Fruit fly (Drosophila melanogaster) whole organism, embryonic: ENCODE data around the gene Mlc1.

Experiments
- Asciz ChIP-seq: fragments of 200-800 bp; sonication (Bioruptor generic); optimal IDR thresholded peaks from 2 replicates; lab custom pipeline; 2017; ENCODE audit warnings: missing biosample characterization, mild to moderate bottlenecking, missing genetic modification characterization, missing genetic modification reagents
- Atf-2 ChIP-seq: fragments of 200-800 bp; sonication (Bioruptor generic); optimal IDR thresholded peaks from 2 replicates; lab custom pipeline; 2016; ENCODE audit warnings: missing biosample characterization, missing genetic modification characterization
- Atf3 ChIP-seq: fragments of 200-800 bp; sonication (Bioruptor generic); optimal IDR thresholded peaks from 3 replicates; lab custom pipeline; 2016; ENCODE audit warnings: missing biosample characterization, missing genetic modification characterization
- CG10147 ChIP-seq: fragments of 200-800 bp; sonication (Bioruptor generic); optimal IDR thresholded peaks from 2 replicates; lab custom pipeline; 2019; ENCODE audit warnings: missing biosample characterization, mild to moderate bottlenecking, missing genetic modification characterization, moderate library complexity
- CG11085 ChIP-seq: fragments of 200-800 bp; sonication (Bioruptor generic); IDR thresholded peaks from 2 replicates; pipeline ENCODE4 v1.3.6; 2022; ENCODE audit warnings: missing biosample characterization, missing genetic modification characterization
- CG11504 ChIP-seq: fragments of 200-800 bp; sonication (Bioruptor generic); optimal IDR thresholded peaks from 3 replicates; lab custom pipeline; 2019; ENCODE audit warnings: missing biosample characterization, mild to moderate bottlenecking, missing genetic modification characterization, moderate library complexity
- CG12219 ChIP-seq: fragments of 200-800 bp; sonication (Bioruptor generic); optimal IDR thresholded peaks from 3 replicates; lab custom pipeline; 2018; ENCODE audit warnings: missing biosample characterization, mild to moderate bottlenecking, missing genetic modification characterization
- CG12744 ChIP-seq: fragments of 200-800 bp; sonication (Bioruptor generic); optimal IDR thresholded peaks from 2 replicates; lab custom pipeline; 2016; ENCODE audit warnings: missing biosample characterization, missing genetic modification characterization
- CG13296 ChIP-seq: fragments of 200-800 bp; sonication (Bioruptor generic); optimal IDR thresholded peaks from 3 replicates; lab custom pipeline; 2018; ENCODE audit warnings: missing biosample characterization, mild to moderate bottlenecking, missing genetic modification characterization
- CG13624 ChIP-seq: fragments of 200-800 bp; sonication (Bioruptor generic); optimal IDR thresholded peaks from 2 replicates; lab custom pipeline; 2016; ENCODE audit warnings: missing biosample characterization, missing genetic modification characterization
- CG18011 ChIP-seq: fragments of 200-800 bp; sonication (Bioruptor generic); optimal IDR thresholded peaks from 2 replicates; lab custom pipeline; 2017; ENCODE audit warnings: missing biosample characterization, missing genetic modification characterization, mild to moderate bottlenecking, moderate library complexity, missing genotype
- CG2116 ChIP-seq: fragments of 200-800 bp; sonication (Bioruptor generic); optimal IDR thresholded peaks from 3 replicates; lab custom pipeline; 2018; ENCODE audit warnings: missing biosample characterization, mild to moderate bottlenecking, missing genetic modification characterization
- CG31365 ChIP-seq: fragments of 200-800 bp; sonication (Bioruptor generic); optimal IDR thresholded peaks from 2 replicates; lab custom pipeline; 2018; ENCODE audit warnings: missing biosample characterization, mild to moderate bottlenecking, missing genetic modification characterization
- CG3847 ChIP-seq: fragments of 200-800 bp; sonication (Bioruptor generic); IDR thresholded peaks from 2 replicates; pipeline ENCODE4 v1.3.6; 2022; ENCODE audit warnings: missing biosample characterization, missing genetic modification characterization
- CG4707 ChIP-seq: fragments of 200-800 bp; sonication (Bioruptor generic); optimal IDR thresholded peaks from 2 replicates; lab custom pipeline; 2018; ENCODE audit warnings: missing biosample characterization, mild to moderate bottlenecking, missing genetic modification characterization, moderate library complexity
- CG6654 ChIP-seq: fragments of 200-800 bp; sonication (Bioruptor generic); optimal IDR thresholded peaks from 2 replicates; lab custom pipeline; 2017; ENCODE audit warnings: missing biosample characterization, mild to moderate bottlenecking, missing genetic modification characterization
- CG6689 ChIP-seq: fragments of 200-800 bp; sonication (Bioruptor generic); IDR thresholded peaks from 2 replicates; pipeline ENCODE4 v1.3.6; 2022; ENCODE audit warnings: missing biosample characterization, missing genetic modification characterization
- CG9437 ChIP-seq: fragments of 200-800 bp; sonication (Bioruptor generic); optimal IDR thresholded peaks from 2 replicates; lab custom pipeline; 2018; ENCODE audit warnings: missing biosample characterization, mild to moderate bottlenecking, missing genetic modification characterization
- Camta ChIP-seq: fragments of 200-800 bp; sonication (Bioruptor generic); optimal IDR thresholded peaks from 2 replicates; lab custom pipeline; 2016; ENCODE audit warnings: missing biosample characterization, missing genetic modification characterization
- Chrac-16 ChIP-seq: fragments of 200-800 bp; sonication (Bioruptor generic); optimal IDR thresholded peaks from 3 replicates; lab custom pipeline; 2016; ENCODE audit warnings: missing biosample characterization, missing genetic modification characterization
- CoRest ChIP-seq: fragments of 200-800 bp; sonication (Bioruptor generic); optimal IDR thresholded peaks from 3 replicates; lab custom pipeline; 2018; ENCODE audit warnings: missing biosample characterization, mild to moderate bottlenecking, missing genetic modification characterization, moderate library complexity
- CrebB ChIP-seq: fragments of 200-800 bp; sonication (Bioruptor generic); optimal IDR thresholded peaks from 3 replicates; lab custom pipeline; 2018; ENCODE audit warnings: missing biosample characterization, mild to moderate bottlenecking, missing genetic modification characterization
- D19A ChIP-seq: fragments of 200-800 bp; optimal IDR thresholded peaks from 3 replicates; lab custom pipeline; 2019; ENCODE audit warnings: missing biosample characterization, mild to moderate bottlenecking, missing genetic modification characterization, moderate library complexity
- Dip2 ChIP-seq: fragments of 200-800 bp; sonication (Bioruptor generic); IDR thresholded peaks from 2 replicates; pipeline ENCODE4 v1.3.6; 2022; ENCODE audit warnings: missing biosample characterization, missing genetic modification characterization
- Doc2 ChIP-seq: fragments of 200-800 bp; sonication (Bioruptor generic); IDR thresholded peaks from 2 replicates; pipeline ENCODE4 v1.3.6; 2022; ENCODE audit warnings: missing biosample characterization, missing genetic modification characterization
- Eip74EF ChIP-seq, 2 experiments: fragments of 200-800 bp in 1 of 2; fragments of >200 bp in 1 of 2; sonication (Bioruptor generic) in 1 of 2; optimal IDR thresholded peaks; 2 replicates each; lab custom pipeline; 2017 to 2019; ENCODE audit warnings: missing biosample characterization in 2 of 2, missing genetic modification characterization in 2 of 2, mild to moderate bottlenecking in 1 of 2, moderate library complexity in 1 of 2
- Elba2 ChIP-seq: fragments of 200-800 bp; sonication (Bioruptor generic); optimal IDR thresholded peaks from 3 replicates; lab custom pipeline; 2016; ENCODE audit warnings: missing biosample characterization, missing genetic modification characterization
- Ets65A ChIP-seq: fragments of 200-800 bp; sonication (Bioruptor generic); peaks from one replicate; lab custom pipeline; 2016; ENCODE audit warnings: missing biosample characterization, missing genetic modification characterization
- Kr ChIP-seq: fragments of 200-800 bp; sonication (Bioruptor generic); optimal IDR thresholded peaks from 2 replicates; lab custom pipeline; 2017; ENCODE audit warnings: missing biosample characterization, mild to moderate bottlenecking, missing genetic modification characterization
- Mes4 ChIP-seq: fragments of 200-800 bp; sonication (Bioruptor generic); optimal IDR thresholded peaks from 2 replicates; lab custom pipeline; 2016; ENCODE audit warnings: missing biosample characterization, missing genetic modification characterization
- NfI ChIP-seq: fragments of 200-800 bp; sonication (Bioruptor generic); optimal IDR thresholded peaks from 3 replicates; lab custom pipeline; 2018; ENCODE audit warnings: missing biosample characterization, mild to moderate bottlenecking, missing genetic modification characterization, moderate library complexity
- Opbp ChIP-seq: fragments of 200-800 bp; sonication (Bioruptor generic); IDR thresholded peaks from 3 replicates; pipeline ENCODE4 v1.3.6; 2022; ENCODE audit warnings: missing biosample characterization, missing genetic modification characterization; ENCODE audit not compliant: partially characterized antibody
- Sry-δ ChIP-seq: fragments of 200-800 bp; sonication (Bioruptor generic); optimal IDR thresholded peaks from 2 replicates; lab custom pipeline; 2016; ENCODE audit warnings: missing biosample characterization, missing genetic modification characterization
- abd-A ChIP-seq: fragments of 200-800 bp; sonication (Bioruptor generic); optimal IDR thresholded peaks from 3 replicates; lab custom pipeline; 2019; ENCODE audit warnings: missing biosample characterization, mild to moderate bottlenecking, missing genetic modification characterization, moderate library complexity
- ap ChIP-seq: fragments of 200-800 bp; sonication (Bioruptor generic); IDR thresholded peaks from 2 replicates; pipeline ENCODE4 v1.3.6; 2022; ENCODE audit warnings: missing biosample characterization, missing genetic modification characterization
- ara ChIP-seq: fragments of 200-800 bp; sonication (Bioruptor generic); IDR thresholded peaks from 2 replicates; pipeline ENCODE4 v1.3.6; 2022; ENCODE audit warnings: missing biosample characterization, missing genetic modification characterization
- bsh ChIP-seq, 2 experiments: fragments of 200-800 bp; sonication (Bioruptor generic); optimal IDR thresholded peaks; 2 replicates each; lab custom pipeline; 2017 to 2018; ENCODE audit warnings: mild to moderate bottlenecking in 2 of 2, missing biosample characterization in 2 of 2, missing genetic modification characterization in 2 of 2, moderate library complexity in 1 of 2
- caup ChIP-seq: fragments of 200-800 bp; sonication (Bioruptor generic); optimal IDR thresholded peaks from 3 replicates; lab custom pipeline; 2017; ENCODE audit warnings: missing biosample characterization, mild to moderate bottlenecking, missing genetic modification characterization, moderate library complexity; ENCODE audit not compliant: severe bottlenecking
- chinmo ChIP-seq: fragments of 200-800 bp; sonication (Bioruptor generic); IDR thresholded peaks from 4 replicates; pipeline ENCODE4 v1.3.6; 2022; ENCODE audit warnings: missing biosample characterization, missing genetic modification characterization; ENCODE audit not compliant: partially characterized antibody
- crol ChIP-seq: fragments of 200-800 bp; sonication (Bioruptor generic); IDR thresholded peaks from 2 replicates; pipeline ENCODE4 v1.3.6; 2022; ENCODE audit warnings: missing biosample characterization, missing genetic modification characterization
- dati ChIP-seq: fragments of 200-800 bp; sonication (Bioruptor generic); IDR thresholded peaks from 2 replicates; pipeline ENCODE4 v1.3.6; 2022; ENCODE audit warnings: missing biosample characterization, missing genetic modification characterization
- emc ChIP-seq: fragments of 200-800 bp; sonication (Bioruptor generic); optimal IDR thresholded peaks from 2 replicates; lab custom pipeline; 2016; ENCODE audit warnings: missing biosample characterization, missing genetic modification characterization
- eve ChIP-seq, 2 experiments: fragments of >200 bp; optimal IDR thresholded peaks; 2 replicates each; lab custom pipeline; 2017; ENCODE audit warnings: missing biosample characterization in 2 of 2, missing genetic modification characterization in 2 of 2
- fd3F ChIP-seq: fragments of 200-800 bp; sonication (Bioruptor generic); optimal IDR thresholded peaks from 2 replicates; lab custom pipeline; 2018; ENCODE audit warnings: missing biosample characterization, mild to moderate bottlenecking, missing genetic modification characterization, moderate library complexity
- fd96Cb ChIP-seq: fragments of 200-800 bp; sonication (Bioruptor generic); optimal IDR thresholded peaks from 2 replicates; lab custom pipeline; 2018; ENCODE audit warnings: missing biosample characterization, mild to moderate bottlenecking, missing genetic modification characterization, moderate library complexity
- fu2 ChIP-seq: fragments of 200-800 bp; sonication (Bioruptor generic); optimal IDR thresholded peaks from 2 replicates; lab custom pipeline; 2016; ENCODE audit warnings: missing biosample characterization, missing genetic modification characterization
- ham ChIP-seq: fragments of 200-800 bp; sonication (Bioruptor generic); IDR thresholded peaks from 2 replicates; pipeline ENCODE4 v1.3.6; 2022; ENCODE audit warnings: missing biosample characterization, missing genetic modification characterization
- row ChIP-seq: fragments of 200-800 bp; sonication (Bioruptor generic); IDR thresholded peaks from 3 replicates; pipeline ENCODE4 v1.3.6; 2022; ENCODE audit warnings: missing biosample characterization, missing genetic modification characterization
- schlank ChIP-seq: fragments of 200-800 bp; sonication (Bioruptor generic); optimal IDR thresholded peaks from 2 replicates; lab custom pipeline; 2018; ENCODE audit warnings: missing biosample characterization, mild to moderate bottlenecking, missing genetic modification characterization
- so ChIP-seq: fragments of 200-800 bp; sonication (Bioruptor generic); IDR thresholded peaks from 3 replicates; pipeline ENCODE4 v1.3.6; 2022; ENCODE audit warnings: missing biosample characterization, missing genetic modification characterization

Mlc1 gene

dm6 chr3R:27625911-27626310 lies 34.1 kb downstream of the Mlc1 start, which contains the start of gene CG5612:
Gene CG5612, minus strand, starts transcription at chr3R:27626011.
- no peak for TF ChIP-seq Atf-2 (GFP tag; lab: Kevin White, UChicago)
- TF ChIP-seq row: no peak
- no peak for TF ChIP-seq CG13624 (GFP tag; lab: Kevin White, UChicago)
- no peak for TF ChIP-seq CG13296 (GFP tag; lab: Kevin White, UChicago)
- TF ChIP-seq CG12744 (GFP tag; lab: Kevin White, UChicago): no peak
- TF ChIP-seq CG2116 (GFP tag; lab: Kevin White, UChicago): no peak
- no peak for TF ChIP-seq caup
- TF ChIP-seq CrebB (tag; lab: Kevin White, UChicago): no peak
- TF ChIP-seq Asciz: no peak
- no peak for TF ChIP-seq fd3F (GFP tag; lab: Kevin White, UChicago)
- TF ChIP-seq CG3847 (GFP tag; lab: Robert Waterston, UW): no peak
- no peak for TF ChIP-seq Sry-δ (GFP tag; lab: Kevin White, UChicago)
- TF ChIP-seq dati (GFP tag; lab: Robert Waterston, UW): no peak
- no peak for TF ChIP-seq ara (GFP tag; lab: Robert Waterston, UW)

- TF ChIP-seq Doc2 (GFP tag; lab: Robert Waterston, UW) (no peak), CG4707 (GFP tag; lab: Kevin White, UChicago) (no peak), CG9437 (no peak), Atf-2 (GFP tag; lab: Kevin White, UChicago) (no peak), D19A (tag; lab: Kevin White, UChicago) (peak; percentile 74), CG10147 (GFP tag; lab: Kevin White, UChicago) (no peak), CG12219 (GFP tag; lab: Kevin White, UChicago) (no peak), fu2 (GFP tag; lab: Kevin White, UChicago) (no peak), fd96Cb (no peak), CG6689 (GFP tag; lab: Robert Waterston, UW) (no peak), Elba2 (GFP tag; lab: Kevin White, UChicago) (no peak), Ets65A (GFP tag; lab: Kevin White, UChicago) (peak; percentile 65), Kr (GFP tag; lab: Kevin White, UChicago) (no peak), Opbp (no peak), ap (GFP tag; lab: Robert Waterston, UW) (no peak), NfI (GFP tag; lab: Kevin White, UChicago) (no peak), chinmo (GFP tag; lab: Robert Waterston, UW) (0 out of 4 replicates have a peak, but pooled peaks have one; percentile 19), ham (GFP tag; lab: Robert Waterston, UW) (no peak), so (GFP tag; lab: Robert Waterston, UW) (no peak), Mes4 (GFP tag; lab: Kevin White, UChicago) (no peak), bsh (GFP tag; optimal IDR thresholded peaks at IDR 0.05; lab: Kevin White, UChicago) (no peak), CG11504 (no peak), CoRest (no peak), crol (GFP tag; lab: Robert Waterston, UW) (peak; percentile 54), emc (GFP tag; lab: Kevin White, UChicago) (no peak), CG6654 (GFP tag; lab: Kevin White, UChicago) (no peak), CG18011 (GFP tag; lab: Kevin White, UChicago) (no peak), eve (GFP tag; optimal IDR thresholded peaks at IDR 0.05; lab: Kevin White, UChicago) (no peak), abd-A (tag; lab: Kevin White, UChicago) (peak; percentile 86), Atf3 (GFP tag; lab: Kevin White, UChicago) (no peak), schlank (tag; lab: Kevin White, UChicago) (no peak), Eip74EF (GFP tag; optimal IDR thresholded peaks at IDR 0.05; lab: Kevin White, UChicago) (no peak), Chrac-16 (GFP tag; lab: Kevin White, UChicago) (no peak), Dip2 (no peak), CG11085 (GFP tag; lab: Robert Waterston, UW) (no peak), CG31365 (tag; lab: Kevin White, UChicago) (no peak), Camta (GFP tag; lab: Kevin White, UChicago) (no peak)
Observed at dm6 chr3R:27622993-27623392, 37.0 kb downstream of the Mlc1 start.
